Worm (Caenorhabditis elegans) whole organism, L1 larva: ENCODE measurements around the gene F31D5.7.

ENCODE experiments used
- aha-1 ChIP-seq: fragments of 150-350 bp; optimal IDR thresholded peaks from 2 replicates; lab custom pipeline; 2014; ENCODE audit warnings: missing biosample characterization, missing genetic modification characterization
- alr-1 ChIP-seq: fragments of 200-800 bp; sonication (Bioruptor generic); optimal IDR thresholded peaks from 2 replicates; lab custom pipeline; 2018; ENCODE audit warnings: borderline replicate concordance, mild to moderate bottlenecking, missing genetic modification characterization, missing compliant biosample characterization
- ceh-82 ChIP-seq, 3 experiments: fragments of 150-350 bp in 1 of 3; sonication (generic microtip) in 2 of 3; optimal IDR thresholded peaks; 2 replicates each; lab custom pipeline; 2014 to 2017; ENCODE audit warnings: missing biosample characterization in 3 of 3, missing genetic modification characterization in 3 of 3
- dpl-1 ChIP-seq, 3 experiments: fragments of 150-350 bp in 2 of 3; sonication (generic microtip) in 1 of 3; optimal IDR thresholded peaks; 2 replicates each; lab custom pipeline; 2014 to 2017; ENCODE audit warnings: missing biosample characterization in 3 of 3, missing genetic modification characterization in 3 of 3, missing genetic modification reagents in 3 of 3
- hlh-17 ChIP-seq: fragments of 200-800 bp; sonication (Bioruptor generic); optimal IDR thresholded peaks from 2 replicates; lab custom pipeline; 2018; ENCODE audit warnings: missing genetic modification characterization, mild to moderate bottlenecking, missing compliant biosample characterization, moderate library complexity, borderline replicate concordance
- lin-35 ChIP-seq, 2 experiments: fragments of 150-350 bp; optimal IDR thresholded peaks; 2 replicates each; lab custom pipeline; 2014; ENCODE audit warnings: missing biosample characterization in 2 of 2, missing genetic modification characterization in 2 of 2, missing genetic modification reagents in 2 of 2
- mab-9 ChIP-seq: fragments of 200-800 bp; sonication (Bioruptor generic); IDR thresholded peaks from 2 replicates; pipeline ENCODE4 v1.3.6; 2022; ENCODE audit warnings: missing genetic modification reagents, missing genetic modification characterization, missing compliant biosample characterization
- nhr-12 ChIP-seq: sonication (generic microtip); optimal IDR thresholded peaks from 2 replicates; lab custom pipeline; 2017; ENCODE audit warnings: missing biosample characterization, missing genetic modification characterization
- snpc-4 ChIP-seq: fragments of 150-350 bp; optimal IDR thresholded peaks from 2 replicates; lab custom pipeline; 2014; ENCODE audit warnings: missing biosample characterization, missing genetic modification characterization
- unc-130 ChIP-seq: fragments of 150-350 bp; optimal IDR thresholded peaks from 2 replicates; lab custom pipeline; 2017; ENCODE audit warnings: missing biosample characterization, missing genetic modification characterization, inconsistent platforms
- unc-62 ChIP-seq: fragments of 150-350 bp; optimal IDR thresholded peaks from 2 replicates; lab custom pipeline; 2014; ENCODE audit warnings: missing biosample characterization, missing genetic modification reagents, missing genetic modification characterization

- TF ChIP-seq snpc-4 (tag; lab: Kevin White, UChicago) = no peak
- no peak for TF ChIP-seq aha-1 (tag; lab: Kevin White, UChicago)
- TF ChIP-seq hlh-17 (GFP tag; lab: Kevin White, UChicago) = no peak
- TF ChIP-seq dpl-1 (GFP tag; optimal IDR thresholded peaks at IDR 0.05; lab: Kevin White, UChicago) = no peak
- TF ChIP-seq unc-62 = no peak
- no peak for TF ChIP-seq nhr-12 (tag; lab: Kevin White, UChicago)
- no peak for TF ChIP-seq lin-35 (GFP tag; optimal IDR thresholded peaks at IDR 0.05; lab: Kevin White, UChicago)
- no peak for TF ChIP-seq alr-1 (tag; lab: Kevin White, UChicago)
- TF ChIP-seq mab-9 (GFP tag; lab: Robert Waterston, UW) = no peak
- no peak for TF ChIP-seq ceh-82 (tag; optimal IDR thresholded peaks at IDR 0.05; lab: Kevin White, UChicago)
- TF ChIP-seq unc-130 (tag; lab: Kevin White, UChicago) = no peak
Measured at ce11 chrII:4235959-4236358, 24.7 kb downstream of the F31D5.7 start, which contains the start of gene fbxc-43.
